Worm (Caenorhabditis elegans) whole organism, L1 larva: ENCODE data around the gene T28A8.4.

Experiments
- C04F5.9 ChIP-seq: sonication (generic microtip); optimal IDR thresholded peaks from 2 replicates; lab custom pipeline; 2016; ENCODE audit warnings: missing genetic modification characterization, missing compliant biosample characterization
- C16A3.4 ChIP-seq: fragments of 150-350 bp; optimal IDR thresholded peaks from 2 replicates; lab custom pipeline; 2014; ENCODE audit warnings: missing biosample characterization, missing genetic modification characterization
- F16B12.6 ChIP-seq: fragments of 150-350 bp; optimal IDR thresholded peaks from 2 replicates; lab custom pipeline; 2014; ENCODE audit warnings: missing biosample characterization, missing genetic modification characterization
- Y116A8C.19 ChIP-seq: sonication (generic microtip); optimal IDR thresholded peaks from 2 replicates; lab custom pipeline; 2016; ENCODE audit warnings: missing compliant biosample characterization, missing genetic modification characterization, borderline replicate concordance
- aha-1 ChIP-seq: fragments of 150-350 bp; optimal IDR thresholded peaks from 2 replicates; lab custom pipeline; 2014; ENCODE audit warnings: missing biosample characterization, missing genetic modification characterization
- aly-2 ChIP-seq: fragments of 150-350 bp; optimal IDR thresholded peaks from 2 replicates; lab custom pipeline; 2014; ENCODE audit warnings: missing biosample characterization, missing genetic modification characterization
- ama-1 ChIP-seq: fragments of 150-350 bp; optimal IDR thresholded peaks from 2 replicates; lab custom pipeline; 2014
- blmp-1 ChIP-seq: fragments of 150-350 bp; optimal IDR thresholded peaks from 2 replicates; lab custom pipeline; 2014; ENCODE audit warnings: missing biosample characterization, missing genetic modification characterization
- ceh-90 ChIP-seq: sonication (generic microtip); optimal IDR thresholded peaks from 2 replicates; lab custom pipeline; 2016; ENCODE audit warnings: missing genetic modification characterization, missing compliant biosample characterization
- dsc-1 ChIP-seq: sonication (generic microtip); optimal IDR thresholded peaks from 2 replicates; lab custom pipeline; 2016; ENCODE audit warnings: mild to moderate bottlenecking, missing genetic modification characterization, missing compliant biosample characterization
- efl-1 ChIP-seq, 4 experiments: fragments of 150-350 bp; optimal IDR thresholded peaks in 3 of 4; peaks in 1 of 4; 1 replicate in 1 of 4; 2 replicates in 3 of 4; lab custom pipeline; 2014; ENCODE audit warnings: missing biosample characterization in 2 of 4, missing genetic modification characterization in 2 of 4, missing genetic modification reagents in 2 of 4
- elt-2 ChIP-seq: sonication (generic microtip); optimal IDR thresholded peaks from 2 replicates; lab custom pipeline; 2016; ENCODE audit warnings: missing genetic modification characterization, mild to moderate bottlenecking, inconsistent platforms, missing compliant biosample characterization, missing genetic modification reagents
- elt-3 ChIP-seq, 6 experiments: fragments of 150-350 bp in 1 of 6; sonication (generic microtip); optimal IDR thresholded peaks; 2 replicates each; lab custom pipeline; 2017 to 2018; ENCODE audit warnings: missing biosample characterization in 6 of 6, missing genetic modification characterization in 6 of 6, inconsistent platforms in 1 of 6
- ets-5 ChIP-seq: fragments of 200-800 bp; sonication (Bioruptor generic); IDR thresholded peaks from 2 replicates; pipeline ENCODE4 v1.3.6; 2022; ENCODE audit warnings: missing genetic modification characterization, missing compliant biosample characterization
- fkh-10 ChIP-seq: sonication (generic microtip); optimal IDR thresholded peaks from 2 replicates; lab custom pipeline; 2017; ENCODE audit warnings: missing biosample characterization, missing genetic modification reagents, missing genetic modification characterization
- fkh-8 ChIP-seq: sonication (generic microtip); optimal IDR thresholded peaks from 2 replicates; lab custom pipeline; 2016; ENCODE audit warnings: mild to moderate bottlenecking, missing genetic modification characterization, missing compliant biosample characterization
- fos-1 ChIP-seq: fragments of 150-350 bp; optimal IDR thresholded peaks from 2 replicates; lab custom pipeline; 2014; ENCODE audit warnings: missing biosample characterization, missing genetic modification characterization
- grh-1 ChIP-seq: fragments of 200-800 bp; sonication (Bioruptor generic); IDR thresholded peaks from 2 replicates; pipeline ENCODE4 v1.3.6; 2022; ENCODE audit warnings: missing genetic modification reagents, missing genetic modification characterization, missing compliant biosample characterization
- hlh-17 ChIP-seq: fragments of 200-800 bp; sonication (Bioruptor generic); optimal IDR thresholded peaks from 2 replicates; lab custom pipeline; 2018; ENCODE audit warnings: missing genetic modification characterization, mild to moderate bottlenecking, missing compliant biosample characterization, moderate library complexity, borderline replicate concordance
- hlh-4 ChIP-seq: sonication (generic microtip); optimal IDR thresholded peaks from 2 replicates; lab custom pipeline; 2016; ENCODE audit warnings: mild to moderate bottlenecking, missing genetic modification characterization, missing compliant biosample characterization
- irx-1 ChIP-seq: sonication (generic microtip); optimal IDR thresholded peaks from 2 replicates; lab custom pipeline; 2016; ENCODE audit warnings: missing genetic modification characterization, missing compliant biosample characterization
- jun-1 ChIP-seq: fragments of 150-350 bp; optimal IDR thresholded peaks from 2 replicates; lab custom pipeline; 2014; ENCODE audit warnings: missing biosample characterization, missing genetic modification reagents, missing genetic modification characterization
- lin-14 ChIP-seq: fragments of 200-800 bp; sonication (Bioruptor generic); optimal IDR thresholded peaks from 2 replicates; lab custom pipeline; 2018; ENCODE audit warnings: mild to moderate bottlenecking, missing genetic modification characterization, moderate library complexity, missing compliant biosample characterization
- lin-15B ChIP-seq: fragments of 150-350 bp; sonication (generic microtip); optimal IDR thresholded peaks from 3 replicates; lab custom pipeline; 2014; ENCODE audit warnings: missing biosample characterization, missing genetic modification characterization
- lin-35 ChIP-seq, 2 experiments: fragments of 150-350 bp; optimal IDR thresholded peaks; 2 replicates each; lab custom pipeline; 2014; ENCODE audit warnings: missing biosample characterization in 2 of 2, missing genetic modification characterization in 2 of 2, missing genetic modification reagents in 2 of 2
- lin-39 ChIP-seq: fragments of 150-350 bp; optimal IDR thresholded peaks from 2 replicates; lab custom pipeline; 2014; ENCODE audit warnings: missing biosample characterization, missing genetic modification reagents, missing genetic modification characterization
- mab-9 ChIP-seq: fragments of 200-800 bp; sonication (Bioruptor generic); IDR thresholded peaks from 2 replicates; pipeline ENCODE4 v1.3.6; 2022; ENCODE audit warnings: missing genetic modification reagents, missing genetic modification characterization, missing compliant biosample characterization
- mdl-1 ChIP-seq, 2 experiments: fragments of 150-350 bp; optimal IDR thresholded peaks; 2 replicates each; lab custom pipeline; 2014 to 2017; ENCODE audit warnings: missing biosample characterization in 2 of 2, missing genetic modification characterization in 2 of 2, inconsistent platforms in 1 of 2
- nhr-19 ChIP-seq: fragments of 200-800 bp; sonication (Bioruptor generic); conservative IDR thresholded peaks from 2 replicates; pipeline ENCODE4 v1.3.6; 2022; ENCODE audit warnings: missing genetic modification characterization, missing compliant biosample characterization
- nhr-20 ChIP-seq: sonication (generic microtip); optimal IDR thresholded peaks from 2 replicates; lab custom pipeline; 2016; ENCODE audit warnings: mild to moderate bottlenecking, missing genetic modification characterization, missing compliant biosample characterization
- nhr-237 ChIP-seq: fragments of 150-350 bp; optimal IDR thresholded peaks from 2 replicates; lab custom pipeline; 2014; ENCODE audit warnings: missing biosample characterization, missing genetic modification characterization
- nhr-77 ChIP-seq: fragments of 150-350 bp; optimal IDR thresholded peaks from 2 replicates; lab custom pipeline; 2014; ENCODE audit warnings: missing biosample characterization, missing genetic modification characterization
- nhr-84 ChIP-seq: sonication (generic microtip); optimal IDR thresholded peaks from 2 replicates; lab custom pipeline; 2017; ENCODE audit warnings: missing biosample characterization, missing genetic modification characterization
- nhr-85 ChIP-seq: sonication (generic microtip); peaks from one replicate; lab custom pipeline; 2016; ENCODE audit warnings: missing genetic modification characterization, inconsistent platforms, missing compliant biosample characterization
- nhr-90 ChIP-seq: sonication (generic microtip); optimal IDR thresholded peaks from 2 replicates; lab custom pipeline; 2016; ENCODE audit warnings: mild to moderate bottlenecking, missing genetic modification characterization, missing compliant biosample characterization; ENCODE audit not compliant: poor library complexity
- pax-3 ChIP-seq: fragments of 200-800 bp; sonication (Bioruptor generic); optimal IDR thresholded peaks from 2 replicates; lab custom pipeline; 2018; ENCODE audit warnings: mild to moderate bottlenecking, missing genetic modification characterization, moderate library complexity, missing compliant biosample characterization
- pqm-1 ChIP-seq: sonication (generic microtip); optimal IDR thresholded peaks from 3 replicates; lab custom pipeline; 2017; ENCODE audit warnings: missing biosample characterization, missing genetic modification characterization
- snu-23 ChIP-seq: sonication (generic microtip); optimal IDR thresholded peaks from 2 replicates; lab custom pipeline; 2016; ENCODE audit warnings: missing genetic modification characterization, missing compliant biosample characterization
- swsn-7 ChIP-seq: sonication (generic microtip); optimal IDR thresholded peaks from 2 replicates; lab custom pipeline; 2016; ENCODE audit warnings: missing genetic modification characterization, missing compliant biosample characterization
- unc-130 ChIP-seq: fragments of 150-350 bp; optimal IDR thresholded peaks from 2 replicates; lab custom pipeline; 2017; ENCODE audit warnings: missing biosample characterization, missing genetic modification characterization, inconsistent platforms
- unc-62 ChIP-seq: fragments of 150-350 bp; optimal IDR thresholded peaks from 2 replicates; lab custom pipeline; 2014; ENCODE audit warnings: missing biosample characterization, missing genetic modification reagents, missing genetic modification characterization
- unc-86 ChIP-seq: sonication (generic microtip); optimal IDR thresholded peaks from 2 replicates; lab custom pipeline; 2016; ENCODE audit warnings: missing genetic modification characterization, missing compliant biosample characterization
- unc-98 ChIP-seq: fragments of 200-800 bp; sonication (Bioruptor generic); IDR thresholded peaks from 2 replicates; pipeline ENCODE4 v1.3.6; 2022; ENCODE audit warnings: missing genetic modification characterization, missing compliant biosample characterization
- xbp-1 ChIP-seq: sonication (generic microtip); optimal IDR thresholded peaks from 2 replicates; lab custom pipeline; 2016; ENCODE audit warnings: missing genetic modification characterization, missing compliant biosample characterization
- zag-1 ChIP-seq: fragments of 150-350 bp; optimal IDR thresholded peaks from 2 replicates; lab custom pipeline; 2014; ENCODE audit warnings: missing biosample characterization, missing genetic modification characterization
- zip-4 ChIP-seq: fragments of 200-800 bp; sonication (Bioruptor generic); optimal IDR thresholded peaks from 2 replicates; lab custom pipeline; 2018; ENCODE audit warnings: mild to moderate bottlenecking, missing genetic modification characterization, moderate library complexity, missing compliant biosample characterization
- ztf-11 ChIP-seq, 2 experiments: sonication (generic microtip); optimal IDR thresholded peaks; 2 replicates each; lab custom pipeline; 2016 to 2017; ENCODE audit warnings: missing genetic modification characterization in 2 of 2, missing biosample characterization in 1 of 2, missing compliant biosample characterization in 1 of 2

T28A8.4 gene

DNA sequence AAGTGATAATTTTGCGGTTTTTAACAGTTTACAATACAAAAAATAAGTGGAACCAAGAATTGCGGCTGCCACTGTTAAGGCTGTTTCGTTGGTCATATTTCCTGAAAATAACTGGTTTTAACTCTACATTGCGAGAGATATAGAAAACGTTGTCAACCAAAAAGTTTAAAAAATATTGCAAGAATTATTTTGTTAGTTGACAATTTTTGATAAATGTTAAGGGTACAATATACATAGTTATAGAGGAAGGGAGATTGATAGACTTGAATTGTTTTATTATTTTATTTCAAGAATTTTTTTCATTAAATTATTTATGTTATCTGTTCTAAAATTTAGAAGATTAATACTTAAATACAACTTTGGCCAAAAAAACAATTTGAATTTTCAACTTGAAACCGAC lies 40.0 kb downstream of the T28A8.4 start, which contains the start of gene acs-5:
Gene acs-5 (minus strand): TSS at position 101 of the 400 bp plus-strand sequence.
- TF ChIP-seq fkh-8 (tag; lab: Kevin White, UChicago): no peak
- TF ChIP-seq mab-9 (GFP tag; lab: Robert Waterston, UW): no peak
- TF ChIP-seq hlh-17 (GFP tag; lab: Kevin White, UChicago): no peak
- TF ChIP-seq C04F5.9: no peak
- no peak for TF ChIP-seq aha-1
- no peak for TF ChIP-seq pax-3 (tag; lab: Kevin White, UChicago)
- no peak for TF ChIP-seq dsc-1 (tag; lab: Kevin White, UChicago)
- TF ChIP-seq nhr-19 (GFP tag; lab: Robert Waterston, UW): no peak
- TF ChIP-seq unc-98 (GFP tag; lab: Robert Waterston, UW): no peak
- TF ChIP-seq C16A3.4 (tag; lab: Kevin White, UChicago): no peak
- no peak for TF ChIP-seq fos-1 (tag; lab: Kevin White, UChicago)
- TF ChIP-seq lin-14 (GFP tag; lab: Kevin White, UChicago): no peak
- TF ChIP-seq nhr-77 (tag; lab: Kevin White, UChicago): no peak
- no peak for TF ChIP-seq F16B12.6 (tag; lab: Kevin White, UChicago)
- no peak for TF ChIP-seq blmp-1 (tag; lab: Kevin White, UChicago)
- TF ChIP-seq zip-4 (GFP tag; lab: Kevin White, UChicago): no peak
- TF ChIP-seq nhr-90 (tag; lab: Kevin White, UChicago): no peak
- no peak for TF ChIP-seq zag-1 (tag; lab: Kevin White, UChicago)

- TF ChIP-seq nhr-90 (tag; lab: Kevin White, UChicago) (no peak), dsc-1 (tag; lab: Kevin White, UChicago) (no peak), Y116A8C.19 (tag; lab: Kevin White, UChicago) (no peak), lin-35 (GFP tag; optimal IDR thresholded peaks at IDR 0.05; lab: Kevin White, UChicago) (peak in 1 of 2 experiments; percentile 36), hlh-4 (no peak), unc-86 (tag; lab: Kevin White, UChicago) (no peak), mdl-1 (tag; optimal IDR thresholded peaks at IDR 0.05; lab: Kevin White, UChicago) (peak in 1 of 2 experiments; percentile 41), efl-1 (optimal IDR thresholded peaks at IDR 0.05; lab: Kevin White, UChicago) (no peak), efl-1 (GFP tag; optimal IDR thresholded peaks at IDR 0.05 in 1 of 2; lab: Kevin White, UChicago) (peak in 1 of 2 experiments; percentile 92), unc-98 (GFP tag; lab: Robert Waterston, UW) (no peak), nhr-20 (peak; percentile 20), elt-3 (tag; optimal IDR thresholded peaks at IDR 0.05; lab: Kevin White, UChicago) (peak; percentile 67 to 92 (median 87)), blmp-1 (tag; lab: Kevin White, UChicago) (peak; percentile 46), unc-62 (no peak), pqm-1 (tag; lab: Kevin White, UChicago) (peak; percentile 26), aly-2 (tag; lab: Kevin White, UChicago) (no peak), elt-2 (tag; lab: Kevin White, UChicago) (peak; percentile 59), snu-23 (GFP tag; lab: Kevin White, UChicago) (peak; percentile 39), lin-14 (GFP tag; lab: Kevin White, UChicago) (peak; percentile 45), swsn-7 (no peak), xbp-1 (tag; lab: Kevin White, UChicago) (no peak), pax-3 (tag; lab: Kevin White, UChicago) (no peak), lin-15B (no peak)
- TF ChIP-seq, all 84 proteins: peak for 10
Measured at ce11 chrIII:13544593-13544992, 41.1 kb downstream of the T28A8.4 start.

DNA sequence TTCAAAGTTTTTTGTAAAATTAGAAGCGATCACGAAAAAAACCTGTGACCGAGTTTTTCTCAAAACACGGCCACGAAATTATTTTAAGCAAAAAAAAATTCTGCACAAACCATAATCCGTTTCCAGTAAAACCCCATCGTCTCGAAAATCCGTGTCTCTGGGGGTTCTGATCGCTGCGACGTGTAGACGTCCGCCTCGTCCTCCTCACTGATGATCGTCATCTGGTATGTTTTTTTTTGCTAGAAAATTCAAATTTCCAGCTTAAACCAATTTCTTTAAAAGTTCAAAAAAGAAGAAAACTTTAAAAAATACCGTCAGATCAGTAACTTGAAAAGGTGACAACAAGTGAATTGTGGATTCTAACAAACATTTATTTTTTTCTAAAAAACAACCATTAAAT lies 43.1 kb downstream of the T28A8.4 start, which contains the start of gene Y76A2B.4:
Gene Y76A2B.4 (minus strand): TSS at position 241 of the 400 bp plus-strand sequence.
- no peak for TF ChIP-seq lin-15B
- peak; percentile 61 for TF ChIP-seq ama-1

DNA sequence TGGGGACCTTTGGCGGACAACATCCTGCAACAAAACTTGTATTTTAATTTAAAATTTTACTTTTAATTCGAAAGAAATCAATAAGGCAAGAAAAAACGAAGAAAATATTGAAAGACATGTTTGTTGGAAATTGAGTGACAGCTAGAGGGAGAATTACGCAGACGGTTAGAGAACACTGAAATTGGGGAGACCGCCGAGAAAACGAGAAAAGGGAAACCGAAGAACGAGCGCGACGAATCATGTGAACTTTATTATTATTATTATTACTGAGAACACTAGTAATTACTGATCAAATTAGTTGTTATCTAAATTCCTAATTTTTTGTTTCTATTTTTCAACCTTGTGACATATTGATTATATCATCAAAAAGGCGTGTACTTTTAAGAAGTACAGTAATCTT lies 45.5 kb downstream of the T28A8.4 start, which contains the start of gene mmad-1:
Gene mmad-1 (minus strand): TSS at position 24 of the 400 bp plus-strand sequence.
- TF ChIP-seq ceh-90 (tag; lab: Kevin White, UChicago) (no peak), ztf-11 (tag; optimal IDR thresholded peaks at IDR 0.05; lab: Kevin White, UChicago) (no peak), irx-1 (no peak), zip-4 (GFP tag; lab: Kevin White, UChicago) (no peak), zag-1 (tag; lab: Kevin White, UChicago) (no peak), ets-5 (GFP tag; lab: Robert Waterston, UW) (no peak), lin-35 (GFP tag; optimal IDR thresholded peaks at IDR 0.05; lab: Kevin White, UChicago) (peak; percentile 45 to 64), unc-130 (tag; lab: Kevin White, UChicago) (peak; percentile 33), jun-1 (tag; lab: Kevin White, UChicago) (no peak), nhr-85 (tag; lab: Kevin White, UChicago) (peak; percentile 75), hlh-4 (no peak), fkh-10 (GFP tag; lab: Kevin White, UChicago) (no peak), lin-39 (tag; lab: Kevin White, UChicago) (no peak), grh-1 (GFP tag; lab: Robert Waterston, UW) (no peak), C04F5.9 (no peak), nhr-84 (tag; lab: Kevin White, UChicago) (no peak), nhr-237 (tag; lab: Kevin White, UChicago) (no peak), nhr-20 (peak; percentile 82)
